Fruit fly (Drosophila melanogaster): ENCODE measurements around the gene CG46467.

dm6 chr3R:9902834-9903233 lies 28.4 kb downstream of the CG46467 start:
- TF ChIP-seq pan (optimal IDR thresholded peaks at IDR 0.05) (no peak), psq (optimal IDR thresholded peaks at IDR 0.05) (no peak), usp (GFP tag; optimal IDR thresholded peaks at IDR 0.05) (no peak), Dll (optimal IDR thresholded peaks at IDR 0.05) (no peak), CG8478 (optimal IDR thresholded peaks at IDR 0.05) (no peak)
